Fruit fly (Drosophila melanogaster): ENCODE measurements around the gene Dnaaf6.

The Dnaaf6 gene

DNA sequence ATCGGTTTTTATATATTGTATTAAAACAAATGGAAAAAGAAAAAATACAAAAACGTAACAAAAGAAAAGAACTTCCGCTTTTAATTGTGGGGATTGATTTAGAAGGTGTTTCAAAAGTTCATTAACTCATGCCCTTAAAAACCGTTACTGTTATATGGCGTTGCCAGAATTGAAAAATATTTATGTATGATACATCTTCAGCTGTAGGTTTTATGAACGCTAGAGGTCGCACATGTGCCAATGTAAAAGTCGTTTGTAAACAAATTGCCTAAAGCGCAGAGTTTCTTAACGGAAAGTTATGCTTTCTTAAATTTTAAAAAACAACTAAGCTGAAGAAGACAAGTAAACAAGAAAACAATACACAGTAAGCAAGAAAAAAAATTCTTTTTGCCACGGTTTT, 13.0 kb upstream of the Dnaaf6 start:
- TF ChIP-seq sug (tag; optimal IDR thresholded peaks at IDR 0.05) = peak; percentile 20
- TF ChIP-seq CG13894 (tag; optimal IDR thresholded peaks at IDR 0.05) = peak; percentile 17
- TF ChIP-seq CG15073 (GFP tag; optimal IDR thresholded peaks at IDR 0.05) = peak; percentile 75
- no peak for TF ChIP-seq CG16813 (GFP tag; IDR thresholded peaks at IDR 0.05; ENCODE audit: partially characterized antibody)
- TF ChIP-seq vvl (GFP tag; IDR thresholded peaks at IDR 0.05) = peak; percentile 56; the same call in 1 of the 2 replicates
- TF ChIP-seq D19A (tag; optimal IDR thresholded peaks at IDR 0.05) = peak; percentile 26
- no peak for TF ChIP-seq trh (GFP tag; optimal IDR thresholded peaks at IDR 0.05)
- 0 out of 3 replicates have a peak, but pooled peaks have one; percentile 41 for TF ChIP-seq ci (GFP tag; IDR thresholded peaks at IDR 0.05)
- no peak for TF ChIP-seq lab (GFP tag; optimal IDR thresholded peaks at IDR 0.05)
- TF ChIP-seq CG2712 (tag; optimal IDR thresholded peaks at IDR 0.05) = peak; percentile 53
- no peak for TF ChIP-seq CG12155 (GFP tag; optimal IDR thresholded peaks at IDR 0.05)
- TF ChIP-seq MBD-R2 (GFP tag; IDR thresholded peaks at IDR 0.05) = no peak
- peak; percentile 28 for TF ChIP-seq CG15696 (tag; optimal IDR thresholded peaks at IDR 0.05)
- no peak for TF ChIP-seq CG31388 (GFP tag; optimal IDR thresholded peaks at IDR 0.05)
- TF ChIP-seq CG13424 (tag; optimal IDR thresholded peaks at IDR 0.05) = peak; percentile 9
- TF ChIP-seq CG34422 (GFP tag; IDR thresholded peaks at IDR 0.05) = no peak
- peak; percentile 60 for TF ChIP-seq CG3847 (GFP tag; IDR thresholded peaks at IDR 0.05)
- TF ChIP-seq Nf-YA (GFP tag; IDR thresholded peaks at IDR 0.05) = no peak
- peak; percentile 24 for TF ChIP-seq mam (GFP tag; optimal IDR thresholded peaks at IDR 0.05)
- peak; percentile 36 for TF ChIP-seq CG3995 (GFP tag; optimal IDR thresholded peaks at IDR 0.05)
- 0 out of 2 replicates have a peak, but pooled peaks have one; percentile 23 for TF ChIP-seq CG32532 (GFP tag; IDR thresholded peaks at IDR 0.05)
- no peak for TF ChIP-seq tio (GFP tag; optimal IDR thresholded peaks at IDR 0.05)
- TF ChIP-seq slp2 (GFP tag; optimal IDR thresholded peaks at IDR 0.05) = no peak
- TF ChIP-seq Opbp (GFP tag; IDR thresholded peaks at IDR 0.05; ENCODE audit: partially characterized antibody) = peak; percentile 34; the same call in 1 of the 3 replicates
- TF ChIP-seq Abd-B (GFP tag; optimal IDR thresholded peaks at IDR 0.05) = peak; percentile 4
- no peak for TF ChIP-seq Tbp (GFP tag; optimal IDR thresholded peaks at IDR 0.05)
- TF ChIP-seq Dek (tag; optimal IDR thresholded peaks at IDR 0.05) = peak; percentile 43
- peak; percentile 51 for TF ChIP-seq CG11504 (tag; optimal IDR thresholded peaks at IDR 0.05)
- TF ChIP-seq CG17385 (GFP tag; optimal IDR thresholded peaks at IDR 0.05) = no peak
- no peak for TF ChIP-seq CG9817 (tag; optimal IDR thresholded peaks at IDR 0.05)
- no peak for TF ChIP-seq CG8290 (GFP tag; optimal IDR thresholded peaks at IDR 0.05)
- TF ChIP-seq CG8290 (tag; optimal IDR thresholded peaks at IDR 0.05) = peak in 1 of 2 experiments; percentile 34
- peak; percentile 43 for TF ChIP-seq amos (GFP tag; IDR thresholded peaks at IDR 0.05; ENCODE audit: partially characterized antibody)
- TF ChIP-seq CG31365 (tag; optimal IDR thresholded peaks at IDR 0.05) = peak; percentile 67
- no peak for TF ChIP-seq Dref (GFP tag; IDR thresholded peaks at IDR 0.05)
- peak; percentile 21 for TF ChIP-seq zen (tag; optimal IDR thresholded peaks at IDR 0.05)
- TF ChIP-seq Med (GFP tag) = peak; percentile 88
- TF ChIP-seq Hsf (GFP tag; optimal IDR thresholded peaks at IDR 0.05) = peak; percentile 1
- TF ChIP-seq dpn (GFP tag; optimal IDR thresholded peaks at IDR 0.05) = peak; percentile 13 to 33
- peak; percentile 24 for TF ChIP-seq HmgZ (tag; optimal IDR thresholded peaks at IDR 0.05)
- no peak for TF ChIP-seq corto (GFP tag; optimal IDR thresholded peaks at IDR 0.05)
- no peak for TF ChIP-seq wdn (GFP tag; IDR thresholded peaks at IDR 0.05)
- TF ChIP-seq unpg (GFP tag; optimal IDR thresholded peaks at IDR 0.05) = no peak
- TF ChIP-seq stwl (tag; optimal IDR thresholded peaks at IDR 0.05) = peak; percentile 85
- TF ChIP-seq Myb (GFP tag; optimal IDR thresholded peaks at IDR 0.05) = peak; percentile 99
- peak; percentile 29 for TF ChIP-seq Dp (GFP tag; optimal IDR thresholded peaks at IDR 0.05)
- TF ChIP-seq CG3407 (GFP tag; optimal IDR thresholded peaks at IDR 0.05) = peak; percentile 33
- no peak for TF ChIP-seq ap (GFP tag; IDR thresholded peaks at IDR 0.05)
- TF ChIP-seq CG16863 (GFP tag; optimal IDR thresholded peaks at IDR 0.05) = no peak
- TF ChIP-seq CG14710 (tag; optimal IDR thresholded peaks at IDR 0.05) = peak; percentile 12
- no peak for TF ChIP-seq CG9797 (GFP tag; optimal IDR thresholded peaks at IDR 0.05)
